Fruit fly (Drosophila melanogaster) whole organism, embryonic: ENCODE measurements around the gene Cpr67Fa1.

Source experiments
- CG10274 ChIP-seq: fragments of 200-800 bp; sonication (Bioruptor generic); optimal IDR thresholded peaks from 3 replicates; lab custom pipeline; 2017; ENCODE audit warnings: missing biosample characterization, mild to moderate bottlenecking, missing genetic modification characterization
- CG10979 ChIP-seq: fragments of 200-800 bp; sonication (Bioruptor generic); optimal IDR thresholded peaks from 2 replicates; lab custom pipeline; 2018; ENCODE audit warnings: missing biosample characterization, mild to moderate bottlenecking, missing genetic modification characterization, moderate library complexity
- CG12071 ChIP-seq: fragments of 200-800 bp; sonication (Bioruptor generic); optimal IDR thresholded peaks from 3 replicates; lab custom pipeline; 2018; ENCODE audit warnings: missing biosample characterization, mild to moderate bottlenecking, missing genetic modification characterization
- CG1233 ChIP-seq: fragments of 200-800 bp; sonication (Bioruptor generic); optimal IDR thresholded peaks from 4 replicates; lab custom pipeline; 2018; ENCODE audit warnings: missing biosample characterization, mild to moderate bottlenecking, missing genetic modification characterization
- CG12659 ChIP-seq: fragments of 200-800 bp; sonication (Bioruptor generic); optimal IDR thresholded peaks from 3 replicates; lab custom pipeline; 2017; ENCODE audit warnings: mild to moderate bottlenecking, missing biosample characterization, missing genetic modification reagents, missing genetic modification characterization
- CG13287 ChIP-seq: fragments of 200-800 bp; sonication (Bioruptor generic); IDR thresholded peaks from 2 replicates; pipeline ENCODE4 v1.3.6; 2022; ENCODE audit warnings: missing biosample characterization, missing genetic modification characterization; ENCODE audit not compliant: partially characterized antibody
- CG15073 ChIP-seq: fragments of 200-800 bp; sonication (Bioruptor generic); optimal IDR thresholded peaks from 2 replicates; lab custom pipeline; 2016; ENCODE audit warnings: missing biosample characterization, missing genetic modification characterization
- CG15269 ChIP-seq: fragments of 200-800 bp; sonication (Bioruptor generic); optimal IDR thresholded peaks from 2 replicates; lab custom pipeline; 2018; ENCODE audit warnings: missing biosample characterization, mild to moderate bottlenecking, missing genetic modification characterization, moderate library complexity
- CG15514 ChIP-seq: fragments of 200-800 bp; sonication (Bioruptor generic); optimal IDR thresholded peaks from 3 replicates; lab custom pipeline; 2017; ENCODE audit warnings: missing biosample characterization, missing genetic modification characterization, mild to moderate bottlenecking, moderate library complexity, missing genetic modification reagents
- CG1603 ChIP-seq: fragments of 200-800 bp; sonication (Bioruptor generic); optimal IDR thresholded peaks from 2 replicates; lab custom pipeline; 2019; ENCODE audit warnings: missing biosample characterization, mild to moderate bottlenecking, missing genetic modification characterization, moderate library complexity
- CG1832 ChIP-seq: fragments of 200-800 bp; sonication (Bioruptor generic); optimal IDR thresholded peaks from 2 replicates; lab custom pipeline; 2017; ENCODE audit warnings: missing biosample characterization, mild to moderate bottlenecking, missing genetic modification characterization, inconsistent platforms
- CG30431 ChIP-seq: fragments of 200-800 bp; sonication (Bioruptor generic); optimal IDR thresholded peaks from 2 replicates; lab custom pipeline; 2017; ENCODE audit warnings: missing biosample characterization, missing genetic modification characterization
- CG33213 ChIP-seq: fragments of 200-800 bp; sonication (Bioruptor generic); optimal IDR thresholded peaks from 3 replicates; lab custom pipeline; 2016; ENCODE audit warnings: missing biosample characterization, missing genetic modification characterization
- CG33557 ChIP-seq: fragments of 200-800 bp; sonication (Bioruptor generic); optimal IDR thresholded peaks from 2 replicates; lab custom pipeline; 2019; ENCODE audit warnings: missing biosample characterization, mild to moderate bottlenecking, missing genetic modification characterization, moderate library complexity
- CG34422 ChIP-seq: fragments of 200-800 bp; sonication (Bioruptor generic); IDR thresholded peaks from 3 replicates; pipeline ENCODE4 v1.3.6; 2022; ENCODE audit warnings: missing biosample characterization, missing genetic modification characterization
- CG6175 ChIP-seq: fragments of 200-800 bp; sonication (Bioruptor generic); IDR thresholded peaks from 3 replicates; pipeline ENCODE4 v1.3.6; 2022; ENCODE audit warnings: missing biosample characterization, missing genetic modification characterization
- CG6654 ChIP-seq: fragments of 200-800 bp; sonication (Bioruptor generic); optimal IDR thresholded peaks from 2 replicates; lab custom pipeline; 2017; ENCODE audit warnings: missing biosample characterization, mild to moderate bottlenecking, missing genetic modification characterization
- CG7372 ChIP-seq: fragments of 200-800 bp; sonication (Bioruptor generic); IDR thresholded peaks from 2 replicates; pipeline ENCODE4 v1.3.6; 2022; ENCODE audit warnings: missing biosample characterization, missing genetic modification characterization
- CG7786 ChIP-seq: fragments of 200-800 bp; sonication (Bioruptor generic); optimal IDR thresholded peaks from 2 replicates; lab custom pipeline; 2016; ENCODE audit warnings: missing biosample characterization, missing genetic modification characterization
- CG8359 ChIP-seq: fragments of 200-800 bp; sonication (Bioruptor generic); optimal IDR thresholded peaks from 2 replicates; lab custom pipeline; 2017; ENCODE audit warnings: missing biosample characterization, mild to moderate bottlenecking, missing genetic modification characterization, borderline replicate concordance
- CG9215 ChIP-seq: fragments of 200-800 bp; sonication (Bioruptor generic); IDR thresholded peaks from 2 replicates; pipeline ENCODE4 v1.3.6; 2022; ENCODE audit warnings: missing biosample characterization, missing genetic modification characterization
- Camta ChIP-seq: fragments of 200-800 bp; sonication (Bioruptor generic); optimal IDR thresholded peaks from 2 replicates; lab custom pipeline; 2016; ENCODE audit warnings: missing biosample characterization, missing genetic modification characterization
- CoRest ChIP-seq: fragments of 200-800 bp; sonication (Bioruptor generic); optimal IDR thresholded peaks from 3 replicates; lab custom pipeline; 2018; ENCODE audit warnings: missing biosample characterization, mild to moderate bottlenecking, missing genetic modification characterization, moderate library complexity
- D19B ChIP-seq: fragments of 200-800 bp; sonication (Bioruptor generic); optimal IDR thresholded peaks from 2 replicates; lab custom pipeline; 2017; ENCODE audit warnings: missing biosample characterization, mild to moderate bottlenecking, missing genetic modification characterization
- Dip2 ChIP-seq: fragments of 200-800 bp; sonication (Bioruptor generic); IDR thresholded peaks from 2 replicates; pipeline ENCODE4 v1.3.6; 2022; ENCODE audit warnings: missing biosample characterization, missing genetic modification characterization
- Drgx ChIP-seq: fragments of 200-800 bp; sonication (Bioruptor generic); IDR thresholded peaks from 2 replicates; pipeline ENCODE4 v1.3.6; 2022; ENCODE audit warnings: missing biosample characterization, missing genetic modification characterization
- E2f1 ChIP-seq: fragments of 200-800 bp; sonication (Bioruptor generic); IDR thresholded peaks from 2 replicates; pipeline ENCODE4 v1.3.6; 2022; ENCODE audit warnings: missing biosample characterization, missing genetic modification characterization
- Hmr ChIP-seq: fragments of 200-800 bp; sonication (Bioruptor generic); optimal IDR thresholded peaks from 3 replicates; lab custom pipeline; 2017; ENCODE audit warnings: mild to moderate bottlenecking, missing biosample characterization, missing genetic modification reagents, missing genetic modification characterization
- Lim3 ChIP-seq: fragments of 200-800 bp; sonication (Bioruptor generic); IDR thresholded peaks from 2 replicates; pipeline ENCODE4 v1.3.6; 2022; ENCODE audit warnings: missing biosample characterization, missing genetic modification characterization
- Oaz ChIP-seq: fragments of 200-800 bp; sonication (Bioruptor generic); IDR thresholded peaks from 2 replicates; pipeline ENCODE4 v1.3.6; 2022; ENCODE audit warnings: missing biosample characterization, missing genetic modification characterization
- Oli ChIP-seq: fragments of 200-800 bp; sonication (Bioruptor generic); optimal IDR thresholded peaks from 2 replicates; lab custom pipeline; 2018; ENCODE audit warnings: missing biosample characterization, mild to moderate bottlenecking, missing genetic modification characterization, moderate library complexity
- Taf1 ChIP-seq: fragments of 200-800 bp; sonication (Bioruptor generic); IDR thresholded peaks from 2 replicates; pipeline ENCODE4 v1.3.6; 2022; ENCODE audit warnings: missing biosample characterization, missing genetic modification characterization
- Usf ChIP-seq: fragments of 200-800 bp; sonication (Bioruptor generic); optimal IDR thresholded peaks from 2 replicates; lab custom pipeline; 2017; ENCODE audit warnings: missing genotype, missing biosample characterization, missing genetic modification characterization
- Xbp1 ChIP-seq: fragments of 200-800 bp; sonication (Bioruptor generic); optimal IDR thresholded peaks from 3 replicates; lab custom pipeline; 2016; ENCODE audit warnings: missing biosample characterization, mild to moderate bottlenecking, missing genetic modification characterization
- abd-A ChIP-seq: fragments of 200-800 bp; sonication (Bioruptor generic); optimal IDR thresholded peaks from 3 replicates; lab custom pipeline; 2019; ENCODE audit warnings: missing biosample characterization, mild to moderate bottlenecking, missing genetic modification characterization, moderate library complexity
- amos ChIP-seq: fragments of 200-800 bp; sonication (Bioruptor generic); IDR thresholded peaks from 2 replicates; pipeline ENCODE4 v1.3.6; 2022; ENCODE audit warnings: missing biosample characterization, missing genetic modification characterization; ENCODE audit not compliant: partially characterized antibody
- ash1 ChIP-seq: fragments of 200-800 bp; sonication (Bioruptor generic); optimal IDR thresholded peaks from 2 replicates; lab custom pipeline; 2018; ENCODE audit warnings: missing biosample characterization, mild to moderate bottlenecking, missing genetic modification characterization
- bbx ChIP-seq: fragments of 200-800 bp; sonication (Bioruptor generic); IDR thresholded peaks from 2 replicates; pipeline ENCODE4 v1.3.6; 2022; ENCODE audit warnings: missing biosample characterization, missing genetic modification characterization; ENCODE audit not compliant: partially characterized antibody
- cg ChIP-seq: fragments of 200-800 bp; sonication (Bioruptor generic); optimal IDR thresholded peaks from 3 replicates; lab custom pipeline; 2019; ENCODE audit warnings: missing biosample characterization, mild to moderate bottlenecking, missing genetic modification characterization, moderate library complexity
- dimm ChIP-seq: fragments of 200-800 bp; sonication (Bioruptor generic); IDR thresholded peaks from 2 replicates; pipeline ENCODE4 v1.3.6; 2022; ENCODE audit warnings: missing biosample characterization, missing genetic modification characterization
- dm ChIP-seq: fragments of 200-800 bp; sonication (Bioruptor generic); optimal IDR thresholded peaks from 3 replicates; lab custom pipeline; 2016; ENCODE audit warnings: missing biosample characterization, missing genetic modification characterization
- dmrt99B ChIP-seq: fragments of 200-800 bp; sonication (Bioruptor generic); optimal IDR thresholded peaks from 2 replicates; lab custom pipeline; 2018; ENCODE audit warnings: missing biosample characterization, mild to moderate bottlenecking, missing genetic modification characterization, moderate library complexity
- ind ChIP-seq: fragments of 200-800 bp; sonication (Bioruptor generic); optimal IDR thresholded peaks from 3 replicates; lab custom pipeline; 2016; ENCODE audit warnings: missing biosample characterization, missing genetic modification characterization
- insv ChIP-seq, 2 experiments: fragments of 200-800 bp; sonication (Bioruptor generic); optimal IDR thresholded peaks; 3 replicates each; lab custom pipeline; 2016 to 2018; ENCODE audit warnings: missing biosample characterization in 2 of 2, missing genetic modification characterization in 2 of 2
- ken ChIP-seq: fragments of 200-800 bp; sonication (Bioruptor generic); IDR thresholded peaks from 3 replicates; pipeline ENCODE4 v1.3.6; 2022; ENCODE audit warnings: missing biosample characterization, missing genetic modification characterization
- nom ChIP-seq: fragments of 200-800 bp; sonication (Bioruptor generic); optimal IDR thresholded peaks from 2 replicates; lab custom pipeline; 2017; ENCODE audit warnings: missing biosample characterization, missing genetic modification characterization, mild to moderate bottlenecking, moderate library complexity, missing genetic modification reagents
- seq ChIP-seq: fragments of 200-800 bp; sonication (Bioruptor generic); IDR thresholded peaks from 2 replicates; pipeline ENCODE4 v1.3.6; 2022; ENCODE audit warnings: missing biosample characterization, missing genetic modification characterization
- slbo ChIP-seq: fragments of 200-800 bp; sonication (Bioruptor generic); IDR thresholded peaks from 2 replicates; pipeline ENCODE4 v1.3.6; 2022; ENCODE audit warnings: missing biosample characterization, missing genetic modification characterization
- sob ChIP-seq: fragments of 200-800 bp; sonication (Bioruptor generic); IDR thresholded peaks from 2 replicates; pipeline ENCODE4 v1.3.6; 2022; ENCODE audit warnings: missing biosample characterization, missing genetic modification characterization
- unc-4 ChIP-seq: fragments of 200-800 bp; sonication (Bioruptor generic); IDR thresholded peaks from 2 replicates; pipeline ENCODE4 v1.3.6; 2022; ENCODE audit warnings: missing biosample characterization, missing genetic modification characterization; ENCODE audit not compliant: partially characterized antibody

Cpr67Fa1 gene

DNA sequence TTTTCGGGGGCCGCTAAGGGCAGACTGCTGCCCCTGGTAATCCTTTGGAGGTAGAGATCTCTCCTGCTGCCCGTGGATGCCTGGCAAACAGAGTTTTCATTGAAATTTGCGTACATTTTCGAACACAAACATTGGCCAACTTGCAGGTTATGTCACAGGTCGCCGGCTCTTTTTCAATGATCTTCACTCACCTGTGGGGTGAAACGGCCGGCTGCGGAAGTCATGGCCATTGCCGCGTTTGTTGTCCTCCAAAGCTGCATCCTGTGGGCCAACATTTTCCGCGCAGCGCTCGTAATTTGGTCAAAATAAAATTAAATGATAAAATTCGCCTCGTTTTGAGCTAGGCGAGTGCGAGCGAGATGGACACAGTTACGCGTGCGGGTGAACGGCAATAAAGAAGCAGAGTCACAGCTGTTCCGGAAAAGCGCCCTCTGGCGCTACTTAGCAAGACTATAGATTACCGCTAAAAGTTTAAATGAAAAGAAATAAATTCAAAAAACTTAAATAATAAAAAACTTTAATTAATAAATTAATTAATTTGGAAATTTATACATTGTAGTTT lies 4.0 kb upstream of the Cpr67Fa1 start (continued):
- peak; percentile 65; the same call in 1 of the 3 replicates for TF ChIP-seq CG34422 (GFP tag; lab: Robert Waterston, UW)
- TF ChIP-seq Hmr (GFP tag; lab: Kevin White, UChicago), result no peak
- TF ChIP-seq Camta, result no peak
- TF ChIP-seq Usf (GFP tag; lab: Kevin White, UChicago), result no peak
- TF ChIP-seq E2f1, result no peak
- TF ChIP-seq Drgx, result no peak
- no peak for TF ChIP-seq nom (GFP tag; lab: Kevin White, UChicago)
- TF ChIP-seq ken, result no peak
- TF ChIP-seq Lim3, result no peak
- no peak for TF ChIP-seq CG12071 (GFP tag; lab: Kevin White, UChicago)
- TF ChIP-seq CG6654, result no peak
- no peak for TF ChIP-seq CG8359 (GFP tag; lab: Kevin White, UChicago)
- no peak for TF ChIP-seq CG9215
- no peak for TF ChIP-seq CG7786 (GFP tag; lab: Kevin White, UChicago)
- no peak for TF ChIP-seq Taf1 (GFP tag; lab: Robert Waterston, UW)
- TF ChIP-seq insv (GFP tag; optimal IDR thresholded peaks at IDR 0.05; lab: Kevin White, UChicago), result no peak
- TF ChIP-seq sob (GFP tag; lab: Robert Waterston, UW), result peak; percentile 34; the same call in 1 of the 2 replicates
- TF ChIP-seq Oli, result no peak
- no peak for TF ChIP-seq CG30431 (GFP tag; lab: Kevin White, UChicago)
- TF ChIP-seq unc-4 (GFP tag; lab: Robert Waterston, UW), result no peak
- TF ChIP-seq Oaz (GFP tag; lab: Robert Waterston, UW), result no peak
- no peak for TF ChIP-seq CG15073 (GFP tag; lab: Kevin White, UChicago)
- TF ChIP-seq CG12659 (GFP tag; lab: Kevin White, UChicago), result no peak
- TF ChIP-seq bbx (GFP tag; lab: Robert Waterston, UW), result peak; percentile 39; the same call in 1 of the 2 replicates
- peak; percentile 31 for TF ChIP-seq CG13287 (GFP tag; lab: Robert Waterston, UW)
- no peak for TF ChIP-seq Dip2 (GFP tag; lab: Robert Waterston, UW)
- TF ChIP-seq D19B (GFP tag; lab: Kevin White, UChicago), result no peak
- TF ChIP-seq CG10979, result no peak
- peak; percentile 56 for TF ChIP-seq CG15514 (GFP tag; lab: Kevin White, UChicago)
- no peak for TF ChIP-seq amos (GFP tag; lab: Robert Waterston, UW)
- no peak for TF ChIP-seq cg (GFP tag; lab: Kevin White, UChicago)
- no peak for TF ChIP-seq CG33557
- no peak for TF ChIP-seq dmrt99B (tag; lab: Kevin White, UChicago)
- no peak for TF ChIP-seq CG1233 (GFP tag; lab: Kevin White, UChicago)
- peak; percentile 20 for TF ChIP-seq dm (GFP tag; lab: Kevin White, UChicago)
- TF ChIP-seq abd-A, result no peak
- TF ChIP-seq Xbp1 (GFP tag; lab: Kevin White, UChicago), result no peak
- TF ChIP-seq CG33213 (GFP tag; lab: Kevin White, UChicago), result no peak
- no peak for TF ChIP-seq CG7372 (GFP tag; lab: Robert Waterston, UW)
- TF ChIP-seq CG1603, result peak; percentile 48
- no peak for TF ChIP-seq CoRest (tag; lab: Kevin White, UChicago)
- TF ChIP-seq CG1832, result peak; percentile 78
- no peak for TF ChIP-seq CG10274
- TF ChIP-seq ash1 (GFP tag; lab: Kevin White, UChicago), result no peak
- no peak for TF ChIP-seq CG6175
- TF ChIP-seq seq (GFP tag; lab: Robert Waterston, UW), result no peak
- TF ChIP-seq CG15269 (tag; lab: Kevin White, UChicago), result no peak
- TF ChIP-seq dimm (GFP tag; lab: Robert Waterston, UW), result no peak
- no peak for TF ChIP-seq ind (GFP tag; lab: Kevin White, UChicago)
- TF ChIP-seq slbo (GFP tag; lab: Robert Waterston, UW), result peak; percentile 26; the same call in 1 of the 2 replicates
